Worm (Caenorhabditis elegans): ENCODE data around the gene marb-1.

ce11 chrIV:12208984-12209676 is at the start of gene marb-1, which contains the start of gene F35G2.3:
- TF ChIP-seq ceh-39 (tag; optimal IDR thresholded peaks at IDR 0.05) (no peak), elt-3 (tag; optimal IDR thresholded peaks at IDR 0.05) (no peak), ztf-11 (tag; optimal IDR thresholded peaks at IDR 0.05) (no peak)

Measured in whole organism, mixed stage, embryonic.